Fruit fly (Drosophila melanogaster): Measurements from ENCODE around the gene CG3769.
A peak's percentile ranks its signal among the peaks of the same experiment; 100 is the strongest.

CG3769 gene

dm6 chr2L:9447816-9448215 is 12.6 kb downstream of the CG3769 start (continued):
- TF ChIP-seq CG10366 (GFP tag; IDR thresholded peaks at IDR 0.05) (peak; percentile 19; the same call in 1 of the 2 replicates), exex (tag; optimal IDR thresholded peaks at IDR 0.05) (no peak), inv (GFP tag; IDR thresholded peaks at IDR 0.05; ENCODE audit: partially characterized antibody) (no peak), D19A (tag; optimal IDR thresholded peaks at IDR 0.05) (no peak), tup (GFP tag; optimal IDR thresholded peaks at IDR 0.05) (no peak), grau (tag; optimal IDR thresholded peaks at IDR 0.05) (no peak), Hr51 (GFP tag; optimal IDR thresholded peaks at IDR 0.05) (peak in 1 of 2 experiments; percentile 17), wor (GFP tag; IDR thresholded peaks at IDR 0.05) (no peak), sob (GFP tag; IDR thresholded peaks at IDR 0.05) (no peak), Sox102F (GFP tag; optimal IDR thresholded peaks at IDR 0.05) (peak; percentile 34), CG16779 (GFP tag; IDR thresholded peaks at IDR 0.05) (no peak), ash1 (GFP tag; optimal IDR thresholded peaks at IDR 0.05) (no peak), CG33213 (GFP tag; optimal IDR thresholded peaks at IDR 0.05) (no peak), scrt (GFP tag; optimal IDR thresholded peaks at IDR 0.05) (no peak), Oaz (GFP tag; IDR thresholded peaks at IDR 0.05) (no peak), CG6175 (GFP tag; IDR thresholded peaks at IDR 0.05) (no peak), CG8359 (GFP tag; optimal IDR thresholded peaks at IDR 0.05; ENCODE audit: borderline replicate concordance) (no peak), sr (GFP tag; IDR thresholded peaks at IDR 0.05) (no peak), CG16813 (GFP tag; IDR thresholded peaks at IDR 0.05; ENCODE audit: partially characterized antibody) (no peak), lmd (GFP tag; IDR thresholded peaks at IDR 0.05) (no peak), CG11695 (GFP tag; IDR thresholded peaks at IDR 0.05) (0 out of 3 replicates have a peak, but pooled peaks have one; percentile 25), Elba2 (GFP tag; optimal IDR thresholded peaks at IDR 0.05) (no peak), az2 (GFP tag; optimal IDR thresholded peaks at IDR 0.05) (no peak), CG2199 (GFP tag; IDR thresholded peaks at IDR 0.05) (no peak), CG8478 (optimal IDR thresholded peaks at IDR 0.05) (no peak), hth (optimal IDR thresholded peaks at IDR 0.05) (no peak), BEAF-32 (GFP tag; optimal IDR thresholded peaks at IDR 0.05) (no peak), ab (GFP tag; optimal IDR thresholded peaks at IDR 0.05) (no peak), CG12391 (tag; optimal IDR thresholded peaks at IDR 0.05) (no peak), nmo (GFP tag; optimal IDR thresholded peaks at IDR 0.05) (peak; percentile 12), dm (GFP tag; optimal IDR thresholded peaks at IDR 0.05) (no peak), pho (GFP tag; optimal IDR thresholded peaks at IDR 0.05) (no peak), CG12769 (tag; optimal IDR thresholded peaks at IDR 0.05) (no peak), ase (GFP tag; IDR thresholded peaks at IDR 0.05) (no peak), gt (GFP tag; IDR thresholded peaks at IDR 0.05) (no peak), CG9437 (GFP tag; optimal IDR thresholded peaks at IDR 0.05) (peak; percentile 25), Drgx (GFP tag; IDR thresholded peaks at IDR 0.05) (peak; percentile 63), Fer3 (tag; optimal IDR thresholded peaks at IDR 0.05) (no peak), CG7271 (tag; optimal IDR thresholded peaks at IDR 0.05) (no peak), Gsc (GFP tag; IDR thresholded peaks at IDR 0.05) (no peak), CG10565 (GFP tag; optimal IDR thresholded peaks at IDR 0.05) (no peak), gro (GFP tag; optimal IDR thresholded peaks at IDR 0.05) (no peak), CG15514 (GFP tag; optimal IDR thresholded peaks at IDR 0.05) (no peak), CG2678 (tag; optimal IDR thresholded peaks at IDR 0.05) (peak; percentile 18), tll (GFP tag; optimal IDR thresholded peaks at IDR 0.05) (no peak), prd (optimal IDR thresholded peaks at IDR 0.05) (no peak), prd (GFP tag; IDR thresholded peaks at IDR 0.05) (0 out of 3 replicates have a peak, but pooled peaks have one; percentile 6), CG4730 (GFP tag; IDR thresholded peaks at IDR 0.05) (no peak), HmgZ (tag; optimal IDR thresholded peaks at IDR 0.05) (no peak), vvl (GFP tag; IDR thresholded peaks at IDR 0.05) (no peak), pnt (GFP tag; optimal IDR thresholded peaks at IDR 0.05) (no peak), CG13775 (GFP tag; optimal IDR thresholded peaks at IDR 0.05) (no peak)
